Worm (Caenorhabditis elegans) whole organism, L1 larva: ENCODE measurements around the gene pigq-1.
A peak's percentile ranks its signal among the peaks of the same experiment; 100 is the strongest.

Experiments
- C04F5.9 ChIP-seq: sonication (generic microtip); optimal IDR thresholded peaks from 2 replicates; lab custom pipeline; 2016; ENCODE audit warnings: missing genetic modification characterization, missing compliant biosample characterization
- C34B4.2 ChIP-seq: sonication (generic microtip); optimal IDR thresholded peaks from 2 replicates; lab custom pipeline; 2017; ENCODE audit warnings: mild to moderate bottlenecking, missing genetic modification characterization, missing compliant biosample characterization
- aha-1 ChIP-seq: fragments of 150-350 bp; optimal IDR thresholded peaks from 2 replicates; lab custom pipeline; 2014; ENCODE audit warnings: missing biosample characterization, missing genetic modification characterization
- alr-1 ChIP-seq: fragments of 200-800 bp; sonication (Bioruptor generic); optimal IDR thresholded peaks from 2 replicates; lab custom pipeline; 2018; ENCODE audit warnings: borderline replicate concordance, mild to moderate bottlenecking, missing genetic modification characterization, missing compliant biosample characterization
- aly-2 ChIP-seq: fragments of 150-350 bp; optimal IDR thresholded peaks from 2 replicates; lab custom pipeline; 2014; ENCODE audit warnings: missing biosample characterization, missing genetic modification characterization
- ama-1 ChIP-seq: fragments of 150-350 bp; optimal IDR thresholded peaks from 2 replicates; lab custom pipeline; 2014
- blmp-1 ChIP-seq: fragments of 150-350 bp; optimal IDR thresholded peaks from 2 replicates; lab custom pipeline; 2014; ENCODE audit warnings: missing biosample characterization, missing genetic modification characterization
- ceh-82 ChIP-seq, 3 experiments: fragments of 150-350 bp in 1 of 3; sonication (generic microtip) in 2 of 3; optimal IDR thresholded peaks; 2 replicates each; lab custom pipeline; 2014 to 2017; ENCODE audit warnings: missing biosample characterization in 3 of 3, missing genetic modification characterization in 3 of 3
- ceh-88 ChIP-seq: fragments of 200-800 bp; sonication (Bioruptor generic); IDR thresholded peaks from 2 replicates; pipeline ENCODE4 v1.3.6; 2022; ENCODE audit warnings: missing genetic modification characterization, missing compliant biosample characterization
- ces-1 ChIP-seq: fragments of 150-350 bp; optimal IDR thresholded peaks from 2 replicates; lab custom pipeline; 2014; ENCODE audit warnings: missing biosample characterization, missing genetic modification reagents, missing genetic modification characterization
- dpl-1 ChIP-seq, 3 experiments: fragments of 150-350 bp in 2 of 3; sonication (generic microtip) in 1 of 3; optimal IDR thresholded peaks; 2 replicates each; lab custom pipeline; 2014 to 2017; ENCODE audit warnings: missing biosample characterization in 3 of 3, missing genetic modification characterization in 3 of 3, missing genetic modification reagents in 3 of 3
- dsc-1 ChIP-seq: sonication (generic microtip); optimal IDR thresholded peaks from 2 replicates; lab custom pipeline; 2016; ENCODE audit warnings: mild to moderate bottlenecking, missing genetic modification characterization, missing compliant biosample characterization
- efl-1 ChIP-seq, 4 experiments: fragments of 150-350 bp; optimal IDR thresholded peaks in 3 of 4; peaks in 1 of 4; 1 replicate in 1 of 4; 2 replicates in 3 of 4; lab custom pipeline; 2014; ENCODE audit warnings: missing biosample characterization in 2 of 4, missing genetic modification characterization in 2 of 4, missing genetic modification reagents in 2 of 4
- efl-3 ChIP-seq: fragments of 200-800 bp; sonication (Bioruptor generic); optimal IDR thresholded peaks from 2 replicates; lab custom pipeline; 2018; ENCODE audit warnings: mild to moderate bottlenecking, missing genetic modification characterization, missing compliant biosample characterization
- egl-13 ChIP-seq: sonication (generic microtip); optimal IDR thresholded peaks from 2 replicates; lab custom pipeline; 2016; ENCODE audit warnings: missing genotype, missing genetic modification reagents, missing genetic modification characterization, missing compliant biosample characterization
- elt-3 ChIP-seq, 6 experiments: fragments of 150-350 bp in 1 of 6; sonication (generic microtip); optimal IDR thresholded peaks; 2 replicates each; lab custom pipeline; 2017 to 2018; ENCODE audit warnings: missing biosample characterization in 6 of 6, missing genetic modification characterization in 6 of 6, inconsistent platforms in 1 of 6
- ets-5 ChIP-seq: fragments of 200-800 bp; sonication (Bioruptor generic); IDR thresholded peaks from 2 replicates; pipeline ENCODE4 v1.3.6; 2022; ENCODE audit warnings: missing genetic modification characterization, missing compliant biosample characterization
- fkh-10 ChIP-seq: sonication (generic microtip); optimal IDR thresholded peaks from 2 replicates; lab custom pipeline; 2017; ENCODE audit warnings: missing biosample characterization, missing genetic modification reagents, missing genetic modification characterization
- fos-1 ChIP-seq: fragments of 150-350 bp; optimal IDR thresholded peaks from 2 replicates; lab custom pipeline; 2014; ENCODE audit warnings: missing biosample characterization, missing genetic modification characterization
- irx-1 ChIP-seq: sonication (generic microtip); optimal IDR thresholded peaks from 2 replicates; lab custom pipeline; 2016; ENCODE audit warnings: missing genetic modification characterization, missing compliant biosample characterization
- jun-1 ChIP-seq: fragments of 150-350 bp; optimal IDR thresholded peaks from 2 replicates; lab custom pipeline; 2014; ENCODE audit warnings: missing biosample characterization, missing genetic modification reagents, missing genetic modification characterization
- lin-13 ChIP-seq: fragments of 150-350 bp; optimal IDR thresholded peaks from 2 replicates; lab custom pipeline; 2014; ENCODE audit warnings: missing biosample characterization, missing genetic modification reagents, missing genetic modification characterization
- lin-14 ChIP-seq: fragments of 200-800 bp; sonication (Bioruptor generic); optimal IDR thresholded peaks from 2 replicates; lab custom pipeline; 2018; ENCODE audit warnings: mild to moderate bottlenecking, missing genetic modification characterization, moderate library complexity, missing compliant biosample characterization
- lin-15B ChIP-seq: fragments of 150-350 bp; sonication (generic microtip); optimal IDR thresholded peaks from 3 replicates; lab custom pipeline; 2014; ENCODE audit warnings: missing biosample characterization, missing genetic modification characterization
- lsy-2 ChIP-seq, 2 experiments: fragments of 150-350 bp; optimal IDR thresholded peaks; 2 replicates each; lab custom pipeline; 2014; ENCODE audit warnings: missing biosample characterization in 2 of 2, missing genetic modification characterization in 2 of 2
- mab-9 ChIP-seq: fragments of 200-800 bp; sonication (Bioruptor generic); IDR thresholded peaks from 2 replicates; pipeline ENCODE4 v1.3.6; 2022; ENCODE audit warnings: missing genetic modification reagents, missing genetic modification characterization, missing compliant biosample characterization
- mdl-1 ChIP-seq, 2 experiments: fragments of 150-350 bp; optimal IDR thresholded peaks; 2 replicates each; lab custom pipeline; 2014 to 2017; ENCODE audit warnings: missing biosample characterization in 2 of 2, missing genetic modification characterization in 2 of 2, inconsistent platforms in 1 of 2
- mep-1 ChIP-seq: fragments of 150-350 bp; optimal IDR thresholded peaks from 2 replicates; lab custom pipeline; 2014; ENCODE audit warnings: missing biosample characterization, missing genetic modification characterization
- nhr-11 ChIP-seq: fragments of 150-350 bp; optimal IDR thresholded peaks from 2 replicates; lab custom pipeline; 2014; ENCODE audit warnings: missing biosample characterization, missing genetic modification characterization
- nhr-12 ChIP-seq: sonication (generic microtip); optimal IDR thresholded peaks from 2 replicates; lab custom pipeline; 2017; ENCODE audit warnings: missing biosample characterization, missing genetic modification characterization
- nhr-19 ChIP-seq: fragments of 200-800 bp; sonication (Bioruptor generic); conservative IDR thresholded peaks from 2 replicates; pipeline ENCODE4 v1.3.6; 2022; ENCODE audit warnings: missing genetic modification characterization, missing compliant biosample characterization
- nhr-71 ChIP-seq: sonication (generic microtip); optimal IDR thresholded peaks from 2 replicates; lab custom pipeline; 2016; ENCODE audit warnings: mild to moderate bottlenecking, missing genetic modification characterization, moderate library complexity, missing compliant biosample characterization
- nhr-76 ChIP-seq: sonication (generic microtip); optimal IDR thresholded peaks from 2 replicates; lab custom pipeline; 2017; ENCODE audit warnings: missing biosample characterization, missing genetic modification characterization
- nhr-77 ChIP-seq: fragments of 150-350 bp; optimal IDR thresholded peaks from 2 replicates; lab custom pipeline; 2014; ENCODE audit warnings: missing biosample characterization, missing genetic modification characterization
- nhr-84 ChIP-seq: sonication (generic microtip); optimal IDR thresholded peaks from 2 replicates; lab custom pipeline; 2017; ENCODE audit warnings: missing biosample characterization, missing genetic modification characterization
- pax-3 ChIP-seq: fragments of 200-800 bp; sonication (Bioruptor generic); optimal IDR thresholded peaks from 2 replicates; lab custom pipeline; 2018; ENCODE audit warnings: mild to moderate bottlenecking, missing genetic modification characterization, moderate library complexity, missing compliant biosample characterization
- rnt-1 ChIP-seq: sonication (generic microtip); optimal IDR thresholded peaks from 2 replicates; lab custom pipeline; 2016; ENCODE audit warnings: mild to moderate bottlenecking, missing genetic modification characterization, moderate library complexity, missing compliant biosample characterization
- skn-1 ChIP-seq: fragments of 150-350 bp; optimal IDR thresholded peaks from 2 replicates; lab custom pipeline; 2014; ENCODE audit warnings: missing biosample characterization, missing genetic modification characterization
- snu-23 ChIP-seq: sonication (generic microtip); optimal IDR thresholded peaks from 2 replicates; lab custom pipeline; 2016; ENCODE audit warnings: missing genetic modification characterization, missing compliant biosample characterization
- sptf-1 ChIP-seq: fragments of 150-350 bp; optimal IDR thresholded peaks from 2 replicates; lab custom pipeline; 2014; ENCODE audit warnings: missing biosample characterization, missing genetic modification characterization
- sup-37 ChIP-seq: fragments of 200-800 bp; sonication (Bioruptor generic); optimal IDR thresholded peaks from 2 replicates; lab custom pipeline; 2018; ENCODE audit warnings: mild to moderate bottlenecking, missing genetic modification characterization, missing compliant biosample characterization
- swsn-7 ChIP-seq: sonication (generic microtip); optimal IDR thresholded peaks from 2 replicates; lab custom pipeline; 2016; ENCODE audit warnings: missing genetic modification characterization, missing compliant biosample characterization
- tbx-2 ChIP-seq: sonication (generic microtip); optimal IDR thresholded peaks from 2 replicates; lab custom pipeline; 2016; ENCODE audit warnings: missing genetic modification characterization, missing compliant biosample characterization
- unc-130 ChIP-seq: fragments of 150-350 bp; optimal IDR thresholded peaks from 2 replicates; lab custom pipeline; 2017; ENCODE audit warnings: missing biosample characterization, missing genetic modification characterization, inconsistent platforms
- unc-30 ChIP-seq: sonication (generic microtip); optimal IDR thresholded peaks from 2 replicates; lab custom pipeline; 2017; ENCODE audit warnings: missing biosample characterization, missing genetic modification characterization
- unc-62 ChIP-seq: fragments of 150-350 bp; optimal IDR thresholded peaks from 2 replicates; lab custom pipeline; 2014; ENCODE audit warnings: missing biosample characterization, missing genetic modification reagents, missing genetic modification characterization
- unc-98 ChIP-seq: fragments of 200-800 bp; sonication (Bioruptor generic); IDR thresholded peaks from 2 replicates; pipeline ENCODE4 v1.3.6; 2022; ENCODE audit warnings: missing genetic modification characterization, missing compliant biosample characterization
- vab-15 ChIP-seq: sonication (generic microtip); optimal IDR thresholded peaks from 2 replicates; lab custom pipeline; 2017; ENCODE audit warnings: missing genotype, mild to moderate bottlenecking, missing genetic modification characterization, missing compliant biosample characterization
- xbp-1 ChIP-seq: sonication (generic microtip); optimal IDR thresholded peaks from 2 replicates; lab custom pipeline; 2016; ENCODE audit warnings: missing genetic modification characterization, missing compliant biosample characterization
- zag-1 ChIP-seq: fragments of 150-350 bp; optimal IDR thresholded peaks from 2 replicates; lab custom pipeline; 2014; ENCODE audit warnings: missing biosample characterization, missing genetic modification characterization
- zip-4 ChIP-seq: fragments of 200-800 bp; sonication (Bioruptor generic); optimal IDR thresholded peaks from 2 replicates; lab custom pipeline; 2018; ENCODE audit warnings: mild to moderate bottlenecking, missing genetic modification characterization, moderate library complexity, missing compliant biosample characterization
- ztf-11 ChIP-seq, 2 experiments: sonication (generic microtip); optimal IDR thresholded peaks; 2 replicates each; lab custom pipeline; 2016 to 2017; ENCODE audit warnings: missing genetic modification characterization in 2 of 2, missing biosample characterization in 1 of 2, missing compliant biosample characterization in 1 of 2
- ztf-4 ChIP-seq: fragments of 150-350 bp; optimal IDR thresholded peaks from 2 replicates; lab custom pipeline; 2014; ENCODE audit warnings: missing biosample characterization, missing genetic modification characterization

Gene pigq-1

ce11 chrIV:11110995-11111619 is 35.9 kb downstream of the pigq-1 start, which contains the start of gene rps-5 (continued):
- TF ChIP-seq ceh-88 (GFP tag; lab: Robert Waterston, UW) (no peak), skn-1 (tag; lab: Kevin White, UChicago) (peak; percentile 44), ama-1 (lab: Kevin White, UChicago) (no peak), lin-13 (GFP tag; lab: Kevin White, UChicago) (peak; percentile 3), pax-3 (tag; lab: Kevin White, UChicago) (no peak), unc-98 (GFP tag; lab: Robert Waterston, UW) (no peak), lin-15B (tag; lab: Kevin White, UChicago) (peak; percentile 25), mep-1 (tag; lab: Kevin White, UChicago) (peak; percentile 64), dpl-1 (GFP tag; optimal IDR thresholded peaks at IDR 0.05; lab: Kevin White, UChicago) (peak; percentile 78 to 85 (median 84)), fkh-10 (no peak), elt-3 (tag; optimal IDR thresholded peaks at IDR 0.05; lab: Kevin White, UChicago) (peak in 1 of 6 experiments; percentile 11), C34B4.2 (tag; lab: Kevin White, UChicago) (no peak), sup-37 (GFP tag; lab: Kevin White, UChicago) (no peak), nhr-12 (tag; lab: Kevin White, UChicago) (no peak), nhr-76 (tag; lab: Kevin White, UChicago) (no peak), nhr-19 (GFP tag; lab: Robert Waterston, UW) (peak; percentile 66), ceh-82 (tag; optimal IDR thresholded peaks at IDR 0.05; lab: Kevin White, UChicago) (peak; percentile 44 to 71 (median 59)), vab-15 (tag; lab: Kevin White, UChicago) (no peak), swsn-7 (tag; lab: Kevin White, UChicago) (peak; percentile 61), ztf-4 (tag; lab: Kevin White, UChicago) (no peak), ces-1 (GFP tag; lab: Kevin White, UChicago) (no peak), sptf-1 (tag; lab: Kevin White, UChicago) (no peak), alr-1 (tag; lab: Kevin White, UChicago) (no peak), unc-30 (tag; lab: Kevin White, UChicago) (no peak), blmp-1 (tag; lab: Kevin White, UChicago) (peak; percentile 54), zip-4 (no peak), jun-1 (peak; percentile 43), egl-13 (tag; lab: Kevin White, UChicago) (no peak), aha-1 (tag; lab: Kevin White, UChicago) (no peak), efl-1 (optimal IDR thresholded peaks at IDR 0.05; lab: Kevin White, UChicago) (peak; percentile 79 to 89), efl-1 (GFP tag; optimal IDR thresholded peaks at IDR 0.05 in 1 of 2; lab: Kevin White, UChicago) (peak; percentile 84 to 99), nhr-11 (tag; lab: Kevin White, UChicago) (no peak), efl-3 (GFP tag; lab: Kevin White, UChicago) (no peak), mdl-1 (tag; optimal IDR thresholded peaks at IDR 0.05; lab: Kevin White, UChicago) (peak in 1 of 2 experiments; percentile 50), nhr-84 (tag; lab: Kevin White, UChicago) (no peak), ztf-11 (tag; optimal IDR thresholded peaks at IDR 0.05; lab: Kevin White, UChicago) (no peak), unc-130 (tag; lab: Kevin White, UChicago) (peak; percentile 34), lsy-2 (tag; optimal IDR thresholded peaks at IDR 0.05; lab: Kevin White, UChicago) (peak; percentile 80 to 92), tbx-2 (tag; lab: Kevin White, UChicago) (peak; percentile 59), snu-23 (GFP tag; lab: Kevin White, UChicago) (peak; percentile 80), rnt-1 (peak; percentile 63), xbp-1 (tag; lab: Kevin White, UChicago) (peak; percentile 89), aly-2 (no peak), nhr-71 (tag; lab: Kevin White, UChicago) (peak; percentile 80), mab-9 (no peak), dsc-1 (tag; lab: Kevin White, UChicago) (peak; percentile 37), ets-5 (GFP tag; lab: Robert Waterston, UW) (no peak), zag-1 (tag; lab: Kevin White, UChicago) (peak; percentile 42), unc-62 (GFP tag; lab: Kevin White, UChicago) (no peak), C04F5.9 (tag; lab: Kevin White, UChicago) (no peak), nhr-77 (tag; lab: Kevin White, UChicago) (peak; percentile 36), fos-1 (tag; lab: Kevin White, UChicago) (peak; percentile 52), irx-1 (peak; percentile 20), lin-14 (GFP tag; lab: Kevin White, UChicago) (peak; percentile 65)
